Fruit fly (Drosophila melanogaster) whole organism: ENCODE measurements around the gene REPTOR-BP.

Experiments used
- CG8478 ChIP-seq: fragments of >200 bp; optimal IDR thresholded peaks from 2 replicates; lab custom pipeline; 2018; ENCODE audit warnings: inconsistent platforms
- Dll ChIP-seq: fragments of >200 bp; optimal IDR thresholded peaks from 2 replicates; lab custom pipeline; 2017
- EcR ChIP-seq, 2 experiments: fragments of >200 bp; optimal IDR thresholded peaks; 2 replicates each; lab custom pipeline; 2017; ENCODE audit warnings: missing biosample characterization in 2 of 2, missing genetic modification characterization in 2 of 2, missing genetic modification reagents in 2 of 2
- pan ChIP-seq: fragments of >200 bp; optimal IDR thresholded peaks from 2 replicates; lab custom pipeline; 2017
- psq ChIP-seq: fragments of >200 bp; optimal IDR thresholded peaks from 2 replicates; lab custom pipeline; 2017
- usp ChIP-seq: fragments of >200 bp; optimal IDR thresholded peaks from 2 replicates; lab custom pipeline; 2017; ENCODE audit warnings: missing biosample characterization, missing genetic modification characterization, mixed read lengths

REPTOR-BP gene

DNA sequence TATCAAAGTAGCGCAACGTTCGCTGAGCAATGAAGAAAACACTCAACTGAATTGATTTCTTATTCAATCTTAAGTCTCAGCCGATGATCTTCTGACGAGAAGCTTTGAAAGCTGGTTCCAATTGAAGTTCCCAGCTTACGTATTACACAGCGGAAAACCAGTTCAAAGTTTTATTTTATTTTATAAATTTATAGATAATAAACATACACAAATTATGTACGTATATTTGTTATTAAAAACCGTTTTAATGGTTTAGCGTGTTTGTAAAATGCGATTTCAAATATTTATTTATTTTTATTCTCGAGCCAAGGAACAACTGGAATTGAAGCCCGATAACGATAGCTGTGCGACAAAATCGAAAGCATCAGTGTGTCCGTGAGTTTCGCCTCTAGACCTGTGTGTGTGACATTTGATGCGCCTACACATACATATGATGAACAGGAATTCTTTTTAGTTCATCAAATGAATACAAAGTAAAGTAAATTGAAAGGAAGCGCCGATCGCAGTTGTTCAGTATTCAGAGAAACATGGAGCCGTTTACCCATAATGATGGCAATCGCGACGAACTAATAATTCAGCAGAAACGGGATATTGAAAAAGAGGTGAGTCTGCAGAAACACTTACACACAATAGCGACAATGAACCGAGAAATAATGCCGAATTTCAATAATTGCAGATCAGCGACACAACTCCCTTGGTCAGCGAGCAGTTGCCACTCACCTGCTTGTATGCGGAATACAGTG lies 42.8 kb downstream of the REPTOR-BP start, which contains the start of the genes CG5390 and CG4968:
Gene CG5390, minus strand, starts transcription at position 77 of the 743 bp plus-strand sequence.
Gene CG4968, plus strand, starts transcription at position 405 of the 743 bp plus-strand sequence.
- TF ChIP-seq Dll (lab: Kevin White, UChicago) (no peak), CG8478 (lab: Kevin White, UChicago) (no peak), pan (lab: Kevin White, UChicago) (no peak), psq (lab: Kevin White, UChicago) (no peak), EcR (GFP tag; optimal IDR thresholded peaks at IDR 0.05; lab: Kevin White, UChicago) (no peak), usp (GFP tag; lab: Kevin White, UChicago) (no peak)

DNA sequence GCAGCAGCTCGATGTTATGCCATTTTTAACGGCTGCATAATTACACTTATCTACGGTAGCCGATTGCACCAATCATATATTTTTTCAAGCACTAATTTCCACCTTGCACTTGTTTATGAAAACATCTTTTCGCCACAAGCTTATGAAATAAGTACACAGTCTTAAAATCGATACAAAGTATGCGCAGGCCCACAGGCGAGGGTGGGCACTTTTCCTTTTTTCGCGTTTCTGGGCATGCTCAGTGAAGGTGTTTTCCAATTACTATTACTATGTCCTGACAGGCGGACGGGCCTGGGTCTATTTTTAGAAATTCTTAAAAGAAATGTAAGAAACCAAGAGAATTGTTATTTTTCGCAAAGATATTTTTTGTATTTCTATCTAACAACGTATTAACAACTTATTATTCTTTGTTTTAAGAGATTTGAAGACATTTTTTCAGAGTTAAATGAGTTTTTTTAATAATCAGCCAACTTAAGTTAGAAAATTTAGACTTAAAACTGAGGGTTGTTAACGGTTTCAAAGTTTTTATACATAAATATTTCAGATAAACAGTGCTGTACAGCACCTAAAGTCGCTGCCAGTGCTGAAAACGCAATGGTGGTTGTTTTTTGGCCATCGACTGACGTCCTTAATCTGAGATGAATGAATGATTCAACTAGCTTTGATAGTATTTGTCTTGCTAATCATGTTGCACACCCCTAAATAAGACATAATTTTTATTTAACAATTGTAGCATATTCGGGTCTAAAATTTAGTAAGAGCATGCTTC lies 46.9 kb downstream of the REPTOR-BP start, which contains the start of gene Cdk5alpha:
Gene Cdk5alpha, minus strand, starts transcription at position 343 of the 769 bp plus-strand sequence.
- TF ChIP-seq EcR (GFP tag; optimal IDR thresholded peaks at IDR 0.05; lab: Kevin White, UChicago) (no peak), Dll (lab: Kevin White, UChicago) (no peak), CG8478 (lab: Kevin White, UChicago) (no peak), pan (lab: Kevin White, UChicago) (no peak)

DNA sequence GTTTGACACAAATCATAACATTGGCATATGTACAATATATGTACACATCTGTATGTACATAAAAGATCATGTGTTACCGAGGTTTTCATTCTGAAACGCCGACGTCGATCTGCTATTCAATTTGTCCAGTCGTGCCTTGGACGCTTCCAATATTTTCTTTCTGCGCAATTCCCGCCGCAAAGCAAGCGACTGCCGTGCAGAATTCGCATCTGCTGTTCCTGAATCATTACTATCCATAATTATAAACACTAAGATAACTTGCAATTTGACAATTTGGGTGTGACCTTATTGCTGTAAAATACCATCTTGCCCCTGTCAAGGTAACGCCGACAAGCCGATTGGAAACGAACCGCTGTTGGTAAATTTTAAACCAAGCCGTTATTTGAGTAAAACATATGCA lies 47.9 kb downstream of the REPTOR-BP start:
- TF ChIP-seq psq (lab: Kevin White, UChicago): no peak
- TF ChIP-seq usp (GFP tag; lab: Kevin White, UChicago): no peak
- TF ChIP-seq CG8478 (lab: Kevin White, UChicago): no peak
- no peak for TF ChIP-seq Dll (lab: Kevin White, UChicago)
- TF ChIP-seq pan (lab: Kevin White, UChicago): no peak
- no peak for TF ChIP-seq EcR (GFP tag; optimal IDR thresholded peaks at IDR 0.05; lab: Kevin White, UChicago)

DNA sequence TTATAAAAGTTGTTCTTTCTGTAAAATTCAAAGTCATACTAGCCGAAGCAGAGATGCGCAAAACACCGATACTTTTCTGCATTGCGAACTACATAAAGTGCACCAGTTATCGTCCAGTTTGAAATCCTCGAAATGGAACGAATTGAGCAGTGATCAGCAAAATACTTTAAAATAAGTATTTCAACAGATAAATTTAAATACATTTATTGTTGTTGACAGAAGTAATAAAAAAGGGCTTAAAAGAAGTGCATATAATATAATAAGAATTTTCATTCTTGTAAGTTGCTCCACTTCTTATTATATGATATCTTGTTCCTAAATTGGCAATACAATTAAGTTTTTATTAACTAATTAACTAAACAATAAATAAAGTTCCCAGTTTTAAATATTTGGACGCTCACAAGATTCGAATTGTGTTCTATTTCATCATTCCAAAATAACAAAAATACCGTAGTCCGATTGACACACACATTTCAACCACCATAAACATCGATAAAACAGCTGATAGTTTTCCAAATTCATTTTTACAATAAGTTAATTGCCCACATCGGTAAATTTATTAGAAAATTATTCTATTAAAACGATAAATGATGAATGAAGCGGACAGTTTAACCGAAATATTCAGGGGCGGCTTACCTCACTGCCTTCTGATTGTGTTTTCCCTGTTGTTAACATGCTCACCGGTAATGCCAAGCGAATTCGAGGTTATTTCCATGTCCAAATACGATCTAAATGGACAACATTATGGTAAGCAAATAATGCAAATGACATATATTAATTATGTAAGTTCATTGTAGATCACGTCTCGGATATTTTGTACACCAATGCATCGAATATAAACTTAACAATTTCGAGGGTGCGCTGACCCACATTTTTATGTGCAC lies 50.6 kb downstream of the REPTOR-BP start, which contains the start of the genes Usp14 and CG4972:
Gene Usp14, minus strand, starts transcription at position 70 of the 884 bp plus-strand sequence.
Gene CG4972, plus strand, starts transcription at position 466 of the 884 bp plus-strand sequence.
- TF ChIP-seq usp (GFP tag; lab: Kevin White, UChicago): no peak
- no peak for TF ChIP-seq CG8478 (lab: Kevin White, UChicago)
- no peak for TF ChIP-seq EcR (GFP tag; optimal IDR thresholded peaks at IDR 0.05; lab: Kevin White, UChicago)
- TF ChIP-seq Dll (lab: Kevin White, UChicago): no peak
- TF ChIP-seq pan (lab: Kevin White, UChicago): no peak
- TF ChIP-seq psq (lab: Kevin White, UChicago): no peak
